Worm (Caenorhabditis elegans) whole organism, L4/young adult: Measurements from ENCODE around the gene D1086.9.

Source experiments
- W03F9.2 ChIP-seq: fragments of 150-350 bp; optimal IDR thresholded peaks from 2 replicates; lab custom pipeline; 2014; ENCODE audit warnings: missing biosample characterization, missing genetic modification characterization
- dao-5 ChIP-seq: sonication (generic microtip); optimal IDR thresholded peaks from 2 replicates; lab custom pipeline; 2016; ENCODE audit warnings: missing genotype, missing genetic modification characterization, moderate library complexity, missing compliant biosample characterization
- him-1 ChIP-seq: sonication (generic microtip); optimal IDR thresholded peaks from 2 replicates; lab custom pipeline; 2016; ENCODE audit warnings: missing genotype, missing genetic modification reagents, missing genetic modification characterization, missing compliant biosample characterization

DNA sequence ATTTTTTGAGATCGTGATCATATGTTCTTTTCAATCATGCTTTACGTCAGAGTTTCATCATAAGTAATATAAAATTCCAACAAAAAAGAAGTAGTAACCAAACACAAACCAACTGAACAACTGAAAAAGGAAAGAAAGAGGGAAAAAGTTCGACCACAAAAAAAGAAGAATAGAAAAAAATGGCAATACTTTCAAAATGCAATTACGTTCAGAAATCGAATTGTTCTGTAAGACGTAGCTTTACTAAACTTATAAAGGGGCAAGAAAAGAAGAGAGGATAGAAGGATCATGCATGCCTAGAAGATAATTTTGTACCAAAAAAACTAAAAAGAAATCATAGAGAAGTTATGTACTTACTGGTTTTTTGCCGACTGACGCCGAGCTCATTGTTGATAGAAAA lies 36.7 kb downstream of the D1086.9 start:
- no peak for TF ChIP-seq W03F9.2 (tag; lab: Kevin White, UChicago)
- no peak for TF ChIP-seq him-1 (tag; lab: Kevin White, UChicago)
- no peak for TF ChIP-seq dao-5
